Worm (Caenorhabditis elegans) whole organism, L3 larva: ENCODE measurements around the gene pqn-75.

Source experiments
- R02D3.7 ChIP-seq: fragments of 150-350 bp; optimal IDR thresholded peaks from 2 replicates; lab custom pipeline; 2014; ENCODE audit warnings: missing biosample characterization, missing genetic modification characterization
- ZK546.5 ChIP-seq: sonication (generic microtip); optimal IDR thresholded peaks from 2 replicates; lab custom pipeline; 2017; ENCODE audit warnings: missing biosample characterization, missing genetic modification characterization
- aly-2 ChIP-seq: fragments of 150-350 bp; optimal IDR thresholded peaks from 2 replicates; lab custom pipeline; 2014; ENCODE audit warnings: missing biosample characterization, missing genetic modification characterization
- ama-1 ChIP-seq: fragments of 150-350 bp; optimal IDR thresholded peaks from 2 replicates; lab custom pipeline; 2018
- ceh-28 ChIP-seq: fragments of 150-350 bp; optimal IDR thresholded peaks from 2 replicates; lab custom pipeline; 2014; ENCODE audit warnings: missing biosample characterization, missing genetic modification reagents, missing genetic modification characterization
- ceh-82 ChIP-seq: fragments of 150-350 bp; optimal IDR thresholded peaks from 2 replicates; lab custom pipeline; 2014; ENCODE audit warnings: missing biosample characterization, missing genetic modification characterization
- ceh-9 ChIP-seq: sonication (generic microtip); optimal IDR thresholded peaks from 2 replicates; lab custom pipeline; 2018; ENCODE audit warnings: missing biosample characterization, missing genetic modification characterization
- daf-12 ChIP-seq: fragments of 150-350 bp; optimal IDR thresholded peaks from 2 replicates; lab custom pipeline; 2014; ENCODE audit warnings: missing biosample characterization, missing genetic modification reagents, missing genetic modification characterization
- egl-27 ChIP-seq: sonication (generic microtip); optimal IDR thresholded peaks from 4 replicates; lab custom pipeline; 2017; ENCODE audit warnings: missing biosample characterization, missing genetic modification reagents, missing genetic modification characterization
- egl-5 ChIP-seq: fragments of 150-350 bp; optimal IDR thresholded peaks from 2 replicates; lab custom pipeline; 2017; ENCODE audit warnings: missing biosample characterization, missing genetic modification reagents, missing genetic modification characterization, inconsistent platforms
- elt-1 ChIP-seq: fragments of 150-350 bp; optimal IDR thresholded peaks from 2 replicates; lab custom pipeline; 2014; ENCODE audit warnings: missing biosample characterization, missing genetic modification characterization
- elt-2 ChIP-seq: sonication (generic microtip); optimal IDR thresholded peaks from 2 replicates; lab custom pipeline; 2016; ENCODE audit warnings: missing genetic modification reagents, mild to moderate bottlenecking, missing genetic modification characterization, missing compliant biosample characterization
- elt-3 ChIP-seq, 3 experiments: fragments of 150-350 bp in 1 of 3; sonication (generic microtip) in 2 of 3; optimal IDR thresholded peaks; 2 replicates in 2 of 3; 4 replicates in 1 of 3; lab custom pipeline; 2014 to 2017; ENCODE audit warnings: missing biosample characterization in 3 of 3, missing genetic modification characterization in 3 of 3
- eor-1 ChIP-seq, 2 experiments: fragments of 150-350 bp; optimal IDR thresholded peaks; 2 replicates each; lab custom pipeline; 2014 to 2018; ENCODE audit warnings: missing biosample characterization in 2 of 2, missing genetic modification characterization in 2 of 2
- fkh-10 ChIP-seq: sonication (generic microtip); optimal IDR thresholded peaks from 2 replicates; lab custom pipeline; 2017; ENCODE audit warnings: missing biosample characterization, missing genetic modification reagents, missing genetic modification characterization
- fkh-2 ChIP-seq: fragments of 150-350 bp; optimal IDR thresholded peaks from 2 replicates; lab custom pipeline; 2014; ENCODE audit warnings: missing biosample characterization, missing genetic modification reagents, missing genetic modification characterization
- fos-1 ChIP-seq: fragments of 150-350 bp; optimal IDR thresholded peaks from 2 replicates; lab custom pipeline; 2014; ENCODE audit warnings: missing biosample characterization, missing genetic modification characterization
- jun-1 ChIP-seq: fragments of 150-350 bp; optimal IDR thresholded peaks from 2 replicates; lab custom pipeline; 2014; ENCODE audit warnings: missing biosample characterization, missing genetic modification reagents, missing genetic modification characterization
- lin-15B ChIP-seq: fragments of 150-350 bp; optimal IDR thresholded peaks from 2 replicates; lab custom pipeline; 2014; ENCODE audit warnings: missing biosample characterization, missing genetic modification characterization
- lin-39 ChIP-seq: fragments of 150-350 bp; optimal IDR thresholded peaks from 2 replicates; lab custom pipeline; 2018; ENCODE audit warnings: missing biosample characterization, missing genetic modification reagents, missing genetic modification characterization
- mdl-1 ChIP-seq: fragments of 150-350 bp; optimal IDR thresholded peaks from 2 replicates; lab custom pipeline; 2014; ENCODE audit warnings: missing biosample characterization, missing genetic modification characterization
- mml-1 ChIP-seq: fragments of 150-350 bp; sonication (generic microtip); optimal IDR thresholded peaks from 3 replicates; lab custom pipeline; 2014; ENCODE audit warnings: missing biosample characterization, missing genetic modification characterization
- nfya-1 ChIP-seq: sonication (generic microtip); optimal IDR thresholded peaks from 2 replicates; lab custom pipeline; 2017; ENCODE audit warnings: missing genetic modification characterization, mild to moderate bottlenecking, missing compliant biosample characterization, antibody characterized with exemption, moderate library complexity; ENCODE audit not compliant: insufficient read depth
- nhr-11 ChIP-seq: fragments of 150-350 bp; optimal IDR thresholded peaks from 2 replicates; lab custom pipeline; 2014; ENCODE audit warnings: missing biosample characterization, missing genetic modification characterization
- nhr-12 ChIP-seq: fragments of 150-350 bp; optimal IDR thresholded peaks from 2 replicates; lab custom pipeline; 2014; ENCODE audit warnings: missing biosample characterization, missing genetic modification characterization
- nhr-23 ChIP-seq: fragments of 150-350 bp; optimal IDR thresholded peaks from 2 replicates; lab custom pipeline; 2014; ENCODE audit warnings: missing biosample characterization, missing genetic modification reagents, missing genetic modification characterization
- nhr-237 ChIP-seq: fragments of 150-350 bp; optimal IDR thresholded peaks from 2 replicates; lab custom pipeline; 2014; ENCODE audit warnings: missing biosample characterization, missing genetic modification characterization
- nhr-25 ChIP-seq: sonication (generic microtip); optimal IDR thresholded peaks from 2 replicates; lab custom pipeline; 2017; ENCODE audit warnings: missing biosample characterization, missing genetic modification characterization
- nhr-28 ChIP-seq: fragments of 150-350 bp; optimal IDR thresholded peaks from 2 replicates; lab custom pipeline; 2014; ENCODE audit warnings: missing biosample characterization, missing genetic modification characterization
- nhr-43 ChIP-seq: sonication (generic microtip); optimal IDR thresholded peaks from 2 replicates; lab custom pipeline; 2016; ENCODE audit warnings: mild to moderate bottlenecking, missing genetic modification characterization, missing compliant biosample characterization; ENCODE audit not compliant: poor library complexity, severe bottlenecking
- nhr-67 ChIP-seq: fragments of 150-350 bp; optimal IDR thresholded peaks from 2 replicates; lab custom pipeline; 2014; ENCODE audit warnings: missing biosample characterization, missing genetic modification characterization
- nhr-77 ChIP-seq: fragments of 150-350 bp; optimal IDR thresholded peaks from 2 replicates; lab custom pipeline; 2014; ENCODE audit warnings: missing biosample characterization, missing genetic modification characterization
- pha-4 ChIP-seq: fragments of 150-350 bp; optimal IDR thresholded peaks from 2 replicates; lab custom pipeline; 2014; ENCODE audit warnings: missing biosample characterization, missing genetic modification reagents, missing genetic modification characterization
- pqm-1 ChIP-seq: fragments of 150-350 bp; optimal IDR thresholded peaks from 2 replicates; lab custom pipeline; 2017; ENCODE audit warnings: missing biosample characterization, missing genetic modification characterization, inconsistent platforms
- sea-2 ChIP-seq: fragments of 150-350 bp; sonication (generic microtip); optimal IDR thresholded peaks from 4 replicates; lab custom pipeline; 2014; ENCODE audit warnings: missing biosample characterization, missing genetic modification reagents, missing genetic modification characterization
- skn-1 ChIP-seq: fragments of 150-350 bp; optimal IDR thresholded peaks from 2 replicates; lab custom pipeline; 2014; ENCODE audit warnings: missing biosample characterization, missing genetic modification characterization
- snpc-4 ChIP-seq: fragments of 150-350 bp; optimal IDR thresholded peaks from 2 replicates; lab custom pipeline; 2014; ENCODE audit warnings: missing biosample characterization, missing genetic modification characterization
- tbx-2 ChIP-seq: sonication (generic microtip); optimal IDR thresholded peaks from 2 replicates; lab custom pipeline; 2016; ENCODE audit warnings: mild to moderate bottlenecking, missing genetic modification characterization, missing compliant biosample characterization
- unc-39 ChIP-seq: sonication (generic microtip); optimal IDR thresholded peaks from 4 replicates; lab custom pipeline; 2017; ENCODE audit warnings: missing biosample characterization, missing genetic modification characterization
- unc-62 ChIP-seq: fragments of 150-350 bp; sonication (generic microtip); optimal IDR thresholded peaks from 4 replicates; lab custom pipeline; 2014; ENCODE audit warnings: missing biosample characterization, missing genetic modification reagents, missing genetic modification characterization
- zag-1 ChIP-seq: fragments of 150-350 bp; optimal IDR thresholded peaks from 2 replicates; lab custom pipeline; 2014; ENCODE audit warnings: missing biosample characterization, missing genetic modification characterization
- ztf-4 ChIP-seq: fragments of 150-350 bp; optimal IDR thresholded peaks from 2 replicates; lab custom pipeline; 2014; ENCODE audit warnings: missing biosample characterization, missing genetic modification characterization

Gene pqn-75

ce11 chrIV:4034883-4035282 is 37.2 kb upstream of the pqn-75 start, which contains the start of gene hlh-30 (continued):
- TF ChIP-seq aly-2 (tag; lab: Kevin White, UChicago) (no peak), fkh-2 (tag; lab: Kevin White, UChicago) (no peak), ceh-82 (tag; lab: Kevin White, UChicago) (no peak)
- TF ChIP-seq, all 47 proteins: peak for 8

- TF ChIP-seq pqm-1 (tag; lab: Kevin White, UChicago): no peak
- TF ChIP-seq fkh-2 (tag; lab: Kevin White, UChicago): no peak
- no peak for TF ChIP-seq fkh-10 (GFP tag; lab: Kevin White, UChicago)
- TF ChIP-seq pha-4: no peak
- TF ChIP-seq ztf-4 (tag; lab: Kevin White, UChicago): no peak
- no peak for TF ChIP-seq eor-1 (tag; optimal IDR thresholded peaks at IDR 0.05; lab: Kevin White, UChicago)
- TF ChIP-seq ZK546.5: no peak
- no peak for TF ChIP-seq R02D3.7
- no peak for TF ChIP-seq nhr-67 (tag; lab: Kevin White, UChicago)
- no peak for TF ChIP-seq unc-39
- TF ChIP-seq egl-27 (tag; lab: Kevin White, UChicago): no peak
- no peak for TF ChIP-seq nhr-43 (tag; lab: Kevin White, UChicago)
- no peak for TF ChIP-seq mdl-1
- TF ChIP-seq, all 47 proteins: peak for 0
Measured at ce11 chrIV:4039984-4040383, 32.1 kb upstream of the pqn-75 start, which contains the start of gene F35F11.2. Gene F35F11.2, plus strand, starts transcription at chrIV:4040284.

ce11 chrIV:4041006-4041405 is 31.1 kb upstream of the pqn-75 start:
- TF ChIP-seq nhr-77 (tag; lab: Kevin White, UChicago) (no peak), nhr-11 (no peak), lin-39 (tag; lab: Kevin White, UChicago) (no peak), eor-1 (tag; optimal IDR thresholded peaks at IDR 0.05; lab: Kevin White, UChicago) (no peak), unc-39 (no peak), fkh-10 (GFP tag; lab: Kevin White, UChicago) (no peak), nhr-28 (tag; lab: Kevin White, UChicago) (no peak), ztf-4 (tag; lab: Kevin White, UChicago) (no peak), tbx-2 (tag; lab: Kevin White, UChicago) (no peak), jun-1 (tag; lab: Kevin White, UChicago) (no peak), R02D3.7 (no peak), nhr-237 (no peak), daf-12 (tag; lab: Kevin White, UChicago) (no peak)

- no peak for TF ChIP-seq fkh-2 (tag; lab: Kevin White, UChicago)
- TF ChIP-seq eor-1 (tag; optimal IDR thresholded peaks at IDR 0.05; lab: Kevin White, UChicago): no peak
- no peak for TF ChIP-seq nhr-12 (tag; lab: Kevin White, UChicago)
- TF ChIP-seq pqm-1 (tag; lab: Kevin White, UChicago): no peak
- no peak for TF ChIP-seq tbx-2 (tag; lab: Kevin White, UChicago)
- TF ChIP-seq mml-1 (tag; lab: Kevin White, UChicago): no peak
- TF ChIP-seq nhr-23: peak; percentile 10
- no peak for TF ChIP-seq elt-1
- TF ChIP-seq lin-15B (tag; lab: Kevin White, UChicago): peak; percentile 19
- TF ChIP-seq sea-2 (GFP tag; lab: Kevin White, UChicago): no peak
- no peak for TF ChIP-seq ceh-9
- no peak for TF ChIP-seq R02D3.7
- TF ChIP-seq ama-1 (lab: Kevin White, UChicago): no peak
- no peak for TF ChIP-seq elt-2 (tag; lab: Kevin White, UChicago)
- TF ChIP-seq zag-1 (tag; lab: Kevin White, UChicago): no peak
- no peak for TF ChIP-seq mdl-1
- TF ChIP-seq unc-62 (GFP tag; lab: Kevin White, UChicago): no peak
- no peak for TF ChIP-seq nhr-25
- peak; percentile 35 for TF ChIP-seq snpc-4 (tag; lab: Kevin White, UChicago)
- no peak for TF ChIP-seq ceh-82 (tag; lab: Kevin White, UChicago)
- peak; percentile 39 for TF ChIP-seq pha-4
- TF ChIP-seq lin-39 (tag; lab: Kevin White, UChicago): no peak
- TF ChIP-seq jun-1 (tag; lab: Kevin White, UChicago): no peak
- TF ChIP-seq unc-39: no peak
- TF ChIP-seq fos-1: no peak
- TF ChIP-seq skn-1 (tag; lab: Kevin White, UChicago): no peak
- TF ChIP-seq nfya-1 (tag; lab: Kevin White, UChicago): peak; percentile 35
- no peak for TF ChIP-seq ceh-28
- no peak for TF ChIP-seq egl-5 (tag; lab: Kevin White, UChicago)
- TF ChIP-seq ZK546.5: no peak
- TF ChIP-seq elt-3 (tag; optimal IDR thresholded peaks at IDR 0.05; lab: Kevin White, UChicago): no peak
- TF ChIP-seq nhr-28 (tag; lab: Kevin White, UChicago): no peak
- no peak for TF ChIP-seq fkh-10 (GFP tag; lab: Kevin White, UChicago)
- TF ChIP-seq nhr-237: no peak
Measured at ce11 chrIV:4042274-4042673, 29.9 kb upstream of the pqn-75 start, which contains the start of gene cdc-73. Gene cdc-73, plus strand, starts transcription at chrIV:4042575.
